Worm (Caenorhabditis elegans) whole organism, L2 larva: ENCODE results near the gene col-163.

Experiments
- ama-1 ChIP-seq: fragments of 150-350 bp; optimal IDR thresholded peaks from 2 replicates; lab custom pipeline; 2018; ENCODE audit warnings: inconsistent platforms
- blmp-1 ChIP-seq: sonication (generic microtip); optimal IDR thresholded peaks from 2 replicates; lab custom pipeline; 2017; ENCODE audit warnings: missing genetic modification characterization, mild to moderate bottlenecking, missing compliant biosample characterization, antibody characterized with exemption, moderate library complexity; ENCODE audit not compliant: insufficient read depth
- mab-5 ChIP-seq: fragments of 150-350 bp; optimal IDR thresholded peaks from 2 replicates; lab custom pipeline; 2014; ENCODE audit warnings: missing biosample characterization, missing genetic modification characterization
- mdl-1 ChIP-seq, 2 experiments: fragments of 150-350 bp in 1 of 2; sonication (generic microtip) in 1 of 2; optimal IDR thresholded peaks; 2 replicates each; lab custom pipeline; 2017; ENCODE audit warnings: missing biosample characterization in 2 of 2, missing genetic modification characterization in 2 of 2
- nhr-10 ChIP-seq: sonication (generic microtip); optimal IDR thresholded peaks from 2 replicates; lab custom pipeline; 2017; ENCODE audit warnings: missing biosample characterization, missing genetic modification characterization
- nhr-11 ChIP-seq: fragments of 150-350 bp; optimal IDR thresholded peaks from 2 replicates; lab custom pipeline; 2014; ENCODE audit warnings: missing biosample characterization, missing genetic modification characterization
- ztf-4 ChIP-seq: fragments of 150-350 bp; optimal IDR thresholded peaks from 2 replicates; lab custom pipeline; 2014; ENCODE audit warnings: missing biosample characterization, missing genetic modification characterization

ce11 chrV:20603014-20603413 lies 3.1 kb downstream of the col-163 start, which contains the start of gene ttr-11:
- no peak for TF ChIP-seq nhr-10
- no peak for TF ChIP-seq blmp-1
- TF ChIP-seq mab-5 (tag; lab: Kevin White, UChicago): no peak
- no peak for TF ChIP-seq mdl-1 (tag; optimal IDR thresholded peaks at IDR 0.05; lab: Kevin White, UChicago)
- TF ChIP-seq ztf-4 (tag; lab: Kevin White, UChicago): no peak
- no peak for TF ChIP-seq ama-1 (lab: Kevin White, UChicago)
- TF ChIP-seq nhr-11 (tag; lab: Kevin White, UChicago): no peak
